Worm (Caenorhabditis elegans): ENCODE results near the gene M163.11.

Gene M163.11

DNA sequence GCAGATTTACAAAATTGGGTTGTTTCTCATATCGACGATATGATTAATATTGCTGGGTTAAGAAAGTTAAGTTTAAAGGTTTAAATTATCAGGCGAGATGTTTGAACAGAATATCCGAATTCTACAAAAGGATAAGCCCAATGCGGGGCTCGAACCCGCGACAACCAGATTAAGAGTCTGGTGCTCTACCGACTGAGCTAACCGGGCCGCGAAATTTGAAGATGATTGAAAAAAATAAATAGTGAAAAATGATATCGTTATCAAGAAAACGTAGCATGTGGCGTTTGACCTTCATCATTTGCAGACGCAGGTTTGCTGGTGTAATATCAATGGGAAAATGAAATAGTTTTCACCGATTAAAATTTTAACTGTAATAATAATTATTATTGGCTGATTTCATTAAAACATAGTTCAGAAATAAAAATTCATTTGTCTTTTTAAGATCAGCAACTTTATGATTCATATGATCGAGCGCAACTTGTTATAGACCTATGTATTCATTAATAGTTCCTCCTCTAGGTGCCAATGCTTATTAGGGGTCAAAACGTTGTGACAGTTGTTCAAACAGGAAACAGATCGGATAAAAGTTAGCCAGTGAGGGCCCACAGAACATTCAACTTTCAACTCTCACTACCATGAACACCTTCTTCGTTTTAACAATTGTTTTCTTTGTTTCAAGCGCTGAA lies at the start of gene M163.11:
TSS of gene M163.11 (plus strand) at position 636 of the 686 bp plus-strand sequence.
- peak; percentile 74 for TF ChIP-seq nhr-42 (GFP tag; IDR thresholded peaks at IDR 0.05)
- no peak for TF ChIP-seq ces-1 (GFP tag; optimal IDR thresholded peaks at IDR 0.05)
- peak; percentile 36 to 72; a peak in 2 of 4 replicates for TF ChIP-seq madf-5 (GFP tag; IDR thresholded peaks at IDR 0.05)
- peak; percentile 82 for TF ChIP-seq pha-4 (GFP tag; IDR thresholded peaks at IDR 0.05)
- TF ChIP-seq pha-4 (tag; optimal IDR thresholded peaks at IDR 0.05), result no peak
- no peak for TF ChIP-seq F10B5.3 (tag; optimal IDR thresholded peaks at IDR 0.05)
- TF ChIP-seq mdt-29 (GFP tag; IDR thresholded peaks at IDR 0.05), result peak; percentile 70
- peak; percentile 19 for TF ChIP-seq sdz-12 (GFP tag; optimal IDR thresholded peaks at IDR 0.05)
- peak; percentile 68 for TF ChIP-seq mes-2 (tag; optimal IDR thresholded peaks at IDR 0.05; ENCODE audit: poor library complexity, severe bottlenecking)
- peak; percentile 72; the same call in 1 of the 2 replicates for TF ChIP-seq mxl-2 (GFP tag; conservative IDR thresholded peaks at IDR 0.05)
- TF ChIP-seq F44E2.7 (GFP tag; IDR thresholded peaks at IDR 0.05), result 0 out of 2 replicates have a peak, but pooled peaks have one; percentile 62
- TF ChIP-seq F26F4.8 (GFP tag; conservative IDR thresholded peaks at IDR 0.05), result peak; percentile 82; the same call in 1 of the 2 replicates
- TF ChIP-seq tra-1 (GFP tag; IDR thresholded peaks at IDR 0.05), result peak; percentile 74
- TF ChIP-seq ztf-7 (tag; optimal IDR thresholded peaks at IDR 0.05), result peak; percentile 2
- peak; percentile 77 for TF ChIP-seq madf-9 (GFP tag; conservative IDR thresholded peaks at IDR 0.05)
- no peak for TF ChIP-seq nhr-77 (tag; optimal IDR thresholded peaks at IDR 0.05)
- TF ChIP-seq unc-130 (GFP tag; optimal IDR thresholded peaks at IDR 0.05), result no peak
- TF ChIP-seq unc-62 (GFP tag; optimal IDR thresholded peaks at IDR 0.05 in 1 of 2), result peak in 1 of 2 experiments; percentile 39
- no peak for TF ChIP-seq unc-62 (tag; optimal IDR thresholded peaks at IDR 0.05)
- TF ChIP-seq ctbp-1 (GFP tag; IDR thresholded peaks at IDR 0.05), result peak; percentile 64
- TF ChIP-seq attf-4 (tag; optimal IDR thresholded peaks at IDR 0.05), result no peak
- peak; percentile 1 for TF ChIP-seq nhr-48 (tag; optimal IDR thresholded peaks at IDR 0.05)
- no peak for TF ChIP-seq daf-8 (GFP tag; IDR thresholded peaks at IDR 0.05)
- TF ChIP-seq zip-11 (GFP tag; IDR thresholded peaks at IDR 0.05), result no peak
- TF ChIP-seq egl-27 (tag; optimal IDR thresholded peaks at IDR 0.05), result no peak
- TF ChIP-seq ZK337.2 (GFP tag; IDR thresholded peaks at IDR 0.05), result peak; percentile 75; the same call in 1 of the 2 replicates
- 0 out of 2 replicates have a peak, but pooled peaks have one; percentile 21 for TF ChIP-seq daf-19 (GFP tag; conservative IDR thresholded peaks at IDR 0.05)
- TF ChIP-seq ceh-44 (GFP tag; IDR thresholded peaks at IDR 0.05), result peak; percentile 26; the same call in 1 of the 2 replicates
- peak; percentile 30 for TF ChIP-seq nhr-25 (tag; optimal IDR thresholded peaks at IDR 0.05; ENCODE audit: borderline replicate concordance, insufficient read depth)
- no peak for TF ChIP-seq ztf-11 (tag; optimal IDR thresholded peaks at IDR 0.05)
- TF ChIP-seq ceh-28 (tag; optimal IDR thresholded peaks at IDR 0.05), result no peak
- TF ChIP-seq hlh-11 (tag; optimal IDR thresholded peaks at IDR 0.05), result peak; percentile 25
- TF ChIP-seq ama-1 (optimal IDR thresholded peaks at IDR 0.05), result no peak
- TF ChIP-seq lin-29 (GFP tag; IDR thresholded peaks at IDR 0.05), result no peak
- no peak for TF ChIP-seq zag-1 (tag; optimal IDR thresholded peaks at IDR 0.05)
- TF ChIP-seq T26A8.4 (GFP tag; IDR thresholded peaks at IDR 0.05), result peak; percentile 22; the same call in 1 of the 2 replicates
- TF ChIP-seq daf-16 (GFP tag; optimal IDR thresholded peaks at IDR 0.05), result peak in 1 of 2 experiments; percentile 72
- TF ChIP-seq daf-16 (tag; optimal IDR thresholded peaks at IDR 0.05), result peak; percentile 54
- peak; percentile 81 for TF ChIP-seq lim-7 (GFP tag; IDR thresholded peaks at IDR 0.05)
- no peak for TF ChIP-seq spr-1 (tag; optimal IDR thresholded peaks at IDR 0.05)
- TF ChIP-seq hif-1 (tag; optimal IDR thresholded peaks at IDR 0.05), result no peak
- TF ChIP-seq duxl-1 (tag; optimal IDR thresholded peaks at IDR 0.05; ENCODE audit: poor library complexity), result peak; percentile 64
- TF ChIP-seq zip-2 (tag; optimal IDR thresholded peaks at IDR 0.05), result peak; percentile 61
- peak; percentile 77; the same call in 1 of the 2 replicates for TF ChIP-seq zfp-3 (GFP tag; conservative IDR thresholded peaks at IDR 0.05)
- TF ChIP-seq dpl-1 (GFP tag; optimal IDR thresholded peaks at IDR 0.05), result no peak
- no peak for TF ChIP-seq R02D3.7 (tag; optimal IDR thresholded peaks at IDR 0.05)
- TF ChIP-seq dmd-6 (GFP tag; IDR thresholded peaks at IDR 0.05), result peak; percentile 59
- TF ChIP-seq hlh-30 (tag; optimal IDR thresholded peaks at IDR 0.05; ENCODE audit: insufficient read depth), result peak; percentile 63
- no peak for TF ChIP-seq ceh-32 (tag; optimal IDR thresholded peaks at IDR 0.05; ENCODE audit: poor library complexity)
- no peak for TF ChIP-seq skn-1 (tag; optimal IDR thresholded peaks at IDR 0.05)

All from whole organism, L4 larva.